Worm (Caenorhabditis elegans): ENCODE results near the gene clec-48.

ce11 chrV:18127192-18127591, 30.6 kb upstream of the clec-48 start, which contains the start of gene fbxa-211:
- TF ChIP-seq madf-6 (GFP tag; IDR thresholded peaks at IDR 0.05) (no peak), ceh-91 (GFP tag; IDR thresholded peaks at IDR 0.05) (no peak), aptf-3 (GFP tag; IDR thresholded peaks at IDR 0.05) (no peak), sdz-38 (tag; optimal IDR thresholded peaks at IDR 0.05) (no peak), unc-62 (GFP tag; optimal IDR thresholded peaks at IDR 0.05) (no peak), nfya-2 (GFP tag; IDR thresholded peaks at IDR 0.05) (no peak), bed-1 (GFP tag; IDR thresholded peaks at IDR 0.05) (no peak), him-1 (tag; optimal IDR thresholded peaks at IDR 0.05) (no peak), ztf-3 (GFP tag; optimal IDR thresholded peaks at IDR 0.05) (no peak)

Data from whole organism, young adult.